Fruit fly (Drosophila melanogaster): ENCODE data around the gene Smn.

Gene Smn

DNA sequence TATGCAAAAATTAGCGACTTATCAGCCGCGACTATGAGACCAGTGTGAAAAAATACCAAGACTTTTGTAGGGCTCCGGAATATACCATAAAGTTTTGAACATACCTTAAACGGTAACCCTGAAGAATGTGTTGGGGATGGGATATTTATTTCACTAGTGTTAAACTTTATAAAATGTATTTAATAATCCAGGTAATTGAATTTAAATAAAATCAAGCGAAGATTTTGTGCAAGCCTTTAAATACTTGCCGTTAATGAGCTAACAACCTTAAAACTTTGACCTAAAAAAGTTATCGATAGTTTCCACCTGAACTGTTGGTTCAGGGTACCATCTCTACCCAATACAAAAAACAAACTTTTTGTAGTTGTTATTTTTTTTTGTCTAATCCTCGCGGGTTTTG lies 30.8 kb upstream of the Smn start, which contains the start of gene CG4101 (continued):
- TF ChIP-seq CG4617 (GFP tag; optimal IDR thresholded peaks at IDR 0.05; ENCODE audit: borderline replicate concordance) (peak; percentile 51), jing (GFP tag; optimal IDR thresholded peaks at IDR 0.05) (peak; percentile 52), pb (GFP tag; optimal IDR thresholded peaks at IDR 0.05) (peak; percentile 27), caup (GFP tag; optimal IDR thresholded peaks at IDR 0.05; ENCODE audit: severe bottlenecking) (peak; percentile 74), Ets65A (GFP tag) (peak; percentile 96), cad (GFP tag; optimal IDR thresholded peaks at IDR 0.05) (no peak), scrt (GFP tag; optimal IDR thresholded peaks at IDR 0.05) (peak; percentile 43), Stat92E (GFP tag; optimal IDR thresholded peaks at IDR 0.05) (no peak), CG15073 (GFP tag; optimal IDR thresholded peaks at IDR 0.05) (no peak), bigmax (GFP tag; optimal IDR thresholded peaks at IDR 0.05) (no peak), ro (GFP tag; IDR thresholded peaks at IDR 0.05) (0 out of 2 replicates have a peak, but pooled peaks have one; percentile 28), lola (GFP tag; optimal IDR thresholded peaks at IDR 0.05) (peak in 1 of 3 experiments; percentile 73), CG9727 (GFP tag; optimal IDR thresholded peaks at IDR 0.05) (peak; percentile 72), ham (GFP tag; IDR thresholded peaks at IDR 0.05) (peak; percentile 39; the same call in 1 of the 2 replicates), nau (GFP tag; optimal IDR thresholded peaks at IDR 0.05) (peak; percentile 48), Myb (GFP tag; optimal IDR thresholded peaks at IDR 0.05) (peak; percentile 62), Hr51 (GFP tag; optimal IDR thresholded peaks at IDR 0.05) (peak; percentile 76 to 78), CrebB (tag; optimal IDR thresholded peaks at IDR 0.05) (peak; percentile 51), Dbx (GFP tag; IDR thresholded peaks at IDR 0.05) (peak; percentile 86), dati (GFP tag; IDR thresholded peaks at IDR 0.05) (no peak), Mrtf (GFP tag; IDR thresholded peaks at IDR 0.05) (peak; percentile 68), ash1 (GFP tag; optimal IDR thresholded peaks at IDR 0.05) (no peak), Hmx (GFP tag; optimal IDR thresholded peaks at IDR 0.05) (peak; percentile 62), mld (GFP tag; IDR thresholded peaks at IDR 0.05; ENCODE audit: partially characterized antibody) (no peak), fd96Cb (tag; optimal IDR thresholded peaks at IDR 0.05) (peak; percentile 59), wdn (GFP tag; IDR thresholded peaks at IDR 0.05) (peak; percentile 58; the same call in 1 of the 2 replicates), NC2β (GFP tag; optimal IDR thresholded peaks at IDR 0.05) (peak; percentile 73), CG6654 (GFP tag; optimal IDR thresholded peaks at IDR 0.05) (no peak), CG14014 (GFP tag; IDR thresholded peaks at IDR 0.05) (peak; percentile 84), gsb (GFP tag; IDR thresholded peaks at IDR 0.05) (no peak), CG15514 (GFP tag; optimal IDR thresholded peaks at IDR 0.05) (peak; percentile 85), CG8388 (GFP tag; optimal IDR thresholded peaks at IDR 0.05) (peak; percentile 52), CG12659 (GFP tag; optimal IDR thresholded peaks at IDR 0.05) (peak; percentile 86), Lim3 (GFP tag; IDR thresholded peaks at IDR 0.05) (peak; percentile 52; the same call in 1 of the 2 replicates), CG3726 (GFP tag; IDR thresholded peaks at IDR 0.05) (no peak), Dp (GFP tag; optimal IDR thresholded peaks at IDR 0.05) (peak; percentile 39), twi (tag; optimal IDR thresholded peaks at IDR 0.05) (peak; percentile 67), stwl (tag; optimal IDR thresholded peaks at IDR 0.05) (peak; percentile 70), abd-A (tag; optimal IDR thresholded peaks at IDR 0.05) (no peak), CG17802 (tag; optimal IDR thresholded peaks at IDR 0.05) (peak; percentile 50), Dfd (GFP tag; optimal IDR thresholded peaks at IDR 0.05) (no peak), CG3995 (GFP tag; optimal IDR thresholded peaks at IDR 0.05) (peak; percentile 53), CG1792 (GFP tag; optimal IDR thresholded peaks at IDR 0.05) (peak; percentile 33), knrl (GFP tag; IDR thresholded peaks at IDR 0.05; ENCODE audit: partially characterized antibody) (peak; percentile 80), Abd-B (GFP tag; optimal IDR thresholded peaks at IDR 0.05) (peak; percentile 75), CG4424 (GFP tag; optimal IDR thresholded peaks at IDR 0.05) (peak; percentile 72), CG8765 (GFP tag; IDR thresholded peaks at IDR 0.05) (peak; percentile 65), gt (GFP tag; IDR thresholded peaks at IDR 0.05) (no peak), Lhr (GFP tag; optimal IDR thresholded peaks at IDR 0.05) (peak; percentile 61), unpg (GFP tag; optimal IDR thresholded peaks at IDR 0.05) (peak; percentile 84)

Data from whole organism, embryonic.